Fruit fly (Drosophila melanogaster): ENCODE measurements around the gene Jon65Ai.

Gene Jon65Ai

DNA sequence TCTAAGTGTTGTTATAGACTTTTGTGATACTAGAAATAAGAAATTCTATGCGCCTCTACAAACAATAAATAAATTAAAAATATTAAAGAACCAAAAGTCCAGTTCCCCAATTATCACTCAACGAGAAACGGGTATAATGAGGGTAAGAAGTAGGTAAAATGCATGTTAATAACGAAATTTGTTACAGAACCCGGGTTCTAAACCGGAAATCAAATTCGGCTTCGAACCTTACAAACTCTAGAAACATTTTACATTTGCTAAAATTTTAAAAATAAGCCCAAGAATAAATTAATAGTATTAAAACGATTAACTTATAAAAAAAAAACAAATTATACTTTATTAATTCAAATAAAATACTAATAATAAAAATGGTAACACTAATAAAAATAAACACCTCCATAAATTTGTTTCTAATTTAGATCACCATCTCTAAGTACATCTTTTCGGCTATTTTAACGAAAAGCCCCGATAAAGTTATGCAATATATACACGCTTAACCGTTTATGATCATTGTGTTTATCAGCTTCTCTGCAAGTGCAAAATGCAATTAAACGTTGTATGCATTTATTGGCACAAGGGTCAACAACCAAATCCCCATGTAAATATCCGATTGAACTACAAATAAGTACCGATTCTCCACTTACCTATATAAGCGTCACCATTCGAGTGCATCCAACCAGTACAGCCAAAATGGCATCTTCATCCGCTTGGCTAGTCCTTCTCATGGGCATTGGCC lies 17.4 kb upstream of the Jon65Ai start, which contains the start of gene CG6602 (continued):
- peak in 1 of 2 experiments; percentile 28 for TF ChIP-seq insv (GFP tag; optimal IDR thresholded peaks at IDR 0.05)
- peak; percentile 91 for TF ChIP-seq CG7987 (GFP tag; optimal IDR thresholded peaks at IDR 0.05)
- peak; percentile 87 for TF ChIP-seq bcd (GFP tag; optimal IDR thresholded peaks at IDR 0.05)
- TF ChIP-seq tx (GFP tag; optimal IDR thresholded peaks at IDR 0.05), result no peak
- TF ChIP-seq CG12219 (GFP tag; optimal IDR thresholded peaks at IDR 0.05), result peak; percentile 25
- peak; percentile 47; the same call in 1 of the 2 replicates for TF ChIP-seq Nf-YA (GFP tag; IDR thresholded peaks at IDR 0.05)
- TF ChIP-seq CG4282 (GFP tag; optimal IDR thresholded peaks at IDR 0.05), result no peak
- peak; percentile 76 for TF ChIP-seq CG17359 (tag; optimal IDR thresholded peaks at IDR 0.05)
- TF ChIP-seq CG10462 (GFP tag; optimal IDR thresholded peaks at IDR 0.05), result no peak
- TF ChIP-seq CG6689 (GFP tag; IDR thresholded peaks at IDR 0.05), result no peak
- TF ChIP-seq CG11456 (GFP tag; IDR thresholded peaks at IDR 0.05), result peak; percentile 89
- TF ChIP-seq her (GFP tag; optimal IDR thresholded peaks at IDR 0.05), result no peak
- TF ChIP-seq ATbp (GFP tag; optimal IDR thresholded peaks at IDR 0.05), result peak; percentile 69
- TF ChIP-seq jing (GFP tag; optimal IDR thresholded peaks at IDR 0.05), result peak; percentile 39
- no peak for TF ChIP-seq nau (GFP tag; optimal IDR thresholded peaks at IDR 0.05)
- TF ChIP-seq bowl (GFP tag; IDR thresholded peaks at IDR 0.05), result no peak
- TF ChIP-seq Aef1 (GFP tag; IDR thresholded peaks at IDR 0.05), result peak; percentile 69; the same call in 2 of the 3 replicates
- peak; percentile 48 for TF ChIP-seq grau (tag; optimal IDR thresholded peaks at IDR 0.05)
- TF ChIP-seq gro (GFP tag; optimal IDR thresholded peaks at IDR 0.05), result peak; percentile 37
- peak; percentile 66 for TF ChIP-seq CG14441 (GFP tag; IDR thresholded peaks at IDR 0.05)
- peak; percentile 26 for TF ChIP-seq kah (GFP tag; optimal IDR thresholded peaks at IDR 0.05)
- peak; percentile 73 for TF ChIP-seq stwl (tag; optimal IDR thresholded peaks at IDR 0.05)
- no peak for TF ChIP-seq tll (GFP tag; optimal IDR thresholded peaks at IDR 0.05)
- TF ChIP-seq sim (GFP tag; IDR thresholded peaks at IDR 0.05), result no peak
- peak; percentile 87 for TF ChIP-seq CG32532 (GFP tag; IDR thresholded peaks at IDR 0.05)
- TF ChIP-seq h (optimal IDR thresholded peaks at IDR 0.05), result no peak
- TF ChIP-seq tup (GFP tag; optimal IDR thresholded peaks at IDR 0.05), result no peak
- no peak for TF ChIP-seq Dp (GFP tag; optimal IDR thresholded peaks at IDR 0.05)
- TF ChIP-seq Meics (GFP tag; optimal IDR thresholded peaks at IDR 0.05), result peak; percentile 88
- no peak for TF ChIP-seq hth (optimal IDR thresholded peaks at IDR 0.05)
- TF ChIP-seq Dfd (GFP tag; optimal IDR thresholded peaks at IDR 0.05), result no peak
- no peak for TF ChIP-seq ftz-f1 (GFP tag; optimal IDR thresholded peaks at IDR 0.05)
- TF ChIP-seq CG16779 (GFP tag; IDR thresholded peaks at IDR 0.05), result no peak
- no peak for TF ChIP-seq CG12236 (GFP tag; optimal IDR thresholded peaks at IDR 0.05)
- 0 out of 2 replicates have a peak, but pooled peaks have one; percentile 38 for TF ChIP-seq CG4404 (GFP tag; IDR thresholded peaks at IDR 0.05)
- peak; percentile 50; the same call in 1 of the 3 replicates for TF ChIP-seq gce (GFP tag; IDR thresholded peaks at IDR 0.05)
- TF ChIP-seq CG17912 (GFP tag; optimal IDR thresholded peaks at IDR 0.05), result peak; percentile 59
- peak; percentile 80 for TF ChIP-seq Asciz (GFP tag; optimal IDR thresholded peaks at IDR 0.05)
- peak; percentile 76 for TF ChIP-seq CG18599 (GFP tag; optimal IDR thresholded peaks at IDR 0.05)
- TF ChIP-seq CG32772 (GFP tag; IDR thresholded peaks at IDR 0.05), result peak; percentile 58
- TF ChIP-seq trem (tag; optimal IDR thresholded peaks at IDR 0.05), result peak; percentile 34
- peak; percentile 29 for TF ChIP-seq CG9437 (GFP tag; optimal IDR thresholded peaks at IDR 0.05)
- no peak for TF ChIP-seq oc (tag; optimal IDR thresholded peaks at IDR 0.05)
- TF ChIP-seq prd (optimal IDR thresholded peaks at IDR 0.05), result no peak
- peak; percentile 42; the same call in 2 of the 3 replicates for TF ChIP-seq prd (GFP tag; IDR thresholded peaks at IDR 0.05)
- TF ChIP-seq CG10147 (GFP tag; optimal IDR thresholded peaks at IDR 0.05), result peak; percentile 70
- TF ChIP-seq pfk (GFP tag; optimal IDR thresholded peaks at IDR 0.05), result peak; percentile 44
- TF ChIP-seq Usf (GFP tag; optimal IDR thresholded peaks at IDR 0.05), result peak; percentile 67
- peak; percentile 4; the same call in 1 of the 2 replicates for TF ChIP-seq CkIIα-i1 (GFP tag; IDR thresholded peaks at IDR 0.05)
- TF ChIP-seq CG11093 (GFP tag; IDR thresholded peaks at IDR 0.05), result no peak
